Worm (Caenorhabditis elegans) whole organism, L3 larva: ENCODE measurements around the gene vit-1.
A peak's percentile ranks its signal among the peaks of the same experiment; 100 is the strongest.

Source experiments
- R02D3.7 ChIP-seq: fragments of 150-350 bp; optimal IDR thresholded peaks from 2 replicates; lab custom pipeline; 2014; ENCODE audit warnings: missing biosample characterization, missing genetic modification characterization
- aly-2 ChIP-seq: fragments of 150-350 bp; optimal IDR thresholded peaks from 2 replicates; lab custom pipeline; 2014; ENCODE audit warnings: missing biosample characterization, missing genetic modification characterization
- ama-1 ChIP-seq: fragments of 150-350 bp; optimal IDR thresholded peaks from 2 replicates; lab custom pipeline; 2018
- ceh-28 ChIP-seq: fragments of 150-350 bp; optimal IDR thresholded peaks from 2 replicates; lab custom pipeline; 2014; ENCODE audit warnings: missing biosample characterization, missing genetic modification reagents, missing genetic modification characterization
- ceh-82 ChIP-seq: fragments of 150-350 bp; optimal IDR thresholded peaks from 2 replicates; lab custom pipeline; 2014; ENCODE audit warnings: missing biosample characterization, missing genetic modification characterization
- ceh-9 ChIP-seq: sonication (generic microtip); optimal IDR thresholded peaks from 2 replicates; lab custom pipeline; 2018; ENCODE audit warnings: missing biosample characterization, missing genetic modification characterization
- elt-1 ChIP-seq: fragments of 150-350 bp; optimal IDR thresholded peaks from 2 replicates; lab custom pipeline; 2014; ENCODE audit warnings: missing biosample characterization, missing genetic modification characterization
- elt-2 ChIP-seq: sonication (generic microtip); optimal IDR thresholded peaks from 2 replicates; lab custom pipeline; 2016; ENCODE audit warnings: missing genetic modification reagents, mild to moderate bottlenecking, missing genetic modification characterization, missing compliant biosample characterization
- elt-3 ChIP-seq, 3 experiments: fragments of 150-350 bp in 1 of 3; sonication (generic microtip) in 2 of 3; optimal IDR thresholded peaks; 2 replicates in 2 of 3; 4 replicates in 1 of 3; lab custom pipeline; 2014 to 2017; ENCODE audit warnings: missing biosample characterization in 3 of 3, missing genetic modification characterization in 3 of 3
- fkh-10 ChIP-seq: sonication (generic microtip); optimal IDR thresholded peaks from 2 replicates; lab custom pipeline; 2017; ENCODE audit warnings: missing biosample characterization, missing genetic modification reagents, missing genetic modification characterization
- fkh-2 ChIP-seq: fragments of 150-350 bp; optimal IDR thresholded peaks from 2 replicates; lab custom pipeline; 2014; ENCODE audit warnings: missing biosample characterization, missing genetic modification reagents, missing genetic modification characterization
- hmg-11 ChIP-seq: sonication (generic microtip); optimal IDR thresholded peaks from 2 replicates; lab custom pipeline; 2016; ENCODE audit warnings: missing genetic modification characterization, missing compliant biosample characterization
- jun-1 ChIP-seq: fragments of 150-350 bp; optimal IDR thresholded peaks from 2 replicates; lab custom pipeline; 2014; ENCODE audit warnings: missing biosample characterization, missing genetic modification reagents, missing genetic modification characterization
- lin-39 ChIP-seq: fragments of 150-350 bp; optimal IDR thresholded peaks from 2 replicates; lab custom pipeline; 2018; ENCODE audit warnings: missing biosample characterization, missing genetic modification reagents, missing genetic modification characterization
- mdl-1 ChIP-seq: fragments of 150-350 bp; optimal IDR thresholded peaks from 2 replicates; lab custom pipeline; 2014; ENCODE audit warnings: missing biosample characterization, missing genetic modification characterization
- mml-1 ChIP-seq: fragments of 150-350 bp; sonication (generic microtip); optimal IDR thresholded peaks from 3 replicates; lab custom pipeline; 2014; ENCODE audit warnings: missing biosample characterization, missing genetic modification characterization
- nfya-1 ChIP-seq: sonication (generic microtip); optimal IDR thresholded peaks from 2 replicates; lab custom pipeline; 2017; ENCODE audit warnings: missing genetic modification characterization, mild to moderate bottlenecking, missing compliant biosample characterization, antibody characterized with exemption, moderate library complexity; ENCODE audit not compliant: insufficient read depth
- nhr-11 ChIP-seq: fragments of 150-350 bp; optimal IDR thresholded peaks from 2 replicates; lab custom pipeline; 2014; ENCODE audit warnings: missing biosample characterization, missing genetic modification characterization
- nhr-12 ChIP-seq: fragments of 150-350 bp; optimal IDR thresholded peaks from 2 replicates; lab custom pipeline; 2014; ENCODE audit warnings: missing biosample characterization, missing genetic modification characterization
- nhr-25 ChIP-seq: sonication (generic microtip); optimal IDR thresholded peaks from 2 replicates; lab custom pipeline; 2017; ENCODE audit warnings: missing biosample characterization, missing genetic modification characterization
- nhr-28 ChIP-seq: fragments of 150-350 bp; optimal IDR thresholded peaks from 2 replicates; lab custom pipeline; 2014; ENCODE audit warnings: missing biosample characterization, missing genetic modification characterization
- nhr-43 ChIP-seq: sonication (generic microtip); optimal IDR thresholded peaks from 2 replicates; lab custom pipeline; 2016; ENCODE audit warnings: mild to moderate bottlenecking, missing genetic modification characterization, missing compliant biosample characterization; ENCODE audit not compliant: poor library complexity, severe bottlenecking
- nhr-77 ChIP-seq: fragments of 150-350 bp; optimal IDR thresholded peaks from 2 replicates; lab custom pipeline; 2014; ENCODE audit warnings: missing biosample characterization, missing genetic modification characterization
- pha-4 ChIP-seq: fragments of 150-350 bp; optimal IDR thresholded peaks from 2 replicates; lab custom pipeline; 2014; ENCODE audit warnings: missing biosample characterization, missing genetic modification reagents, missing genetic modification characterization
- pqm-1 ChIP-seq: fragments of 150-350 bp; optimal IDR thresholded peaks from 2 replicates; lab custom pipeline; 2017; ENCODE audit warnings: missing biosample characterization, missing genetic modification characterization, inconsistent platforms
- sea-2 ChIP-seq: fragments of 150-350 bp; sonication (generic microtip); optimal IDR thresholded peaks from 4 replicates; lab custom pipeline; 2014; ENCODE audit warnings: missing biosample characterization, missing genetic modification reagents, missing genetic modification characterization
- snpc-4 ChIP-seq: fragments of 150-350 bp; optimal IDR thresholded peaks from 2 replicates; lab custom pipeline; 2014; ENCODE audit warnings: missing biosample characterization, missing genetic modification characterization
- tbx-2 ChIP-seq: sonication (generic microtip); optimal IDR thresholded peaks from 2 replicates; lab custom pipeline; 2016; ENCODE audit warnings: mild to moderate bottlenecking, missing genetic modification characterization, missing compliant biosample characterization
- unc-39 ChIP-seq: sonication (generic microtip); optimal IDR thresholded peaks from 4 replicates; lab custom pipeline; 2017; ENCODE audit warnings: missing biosample characterization, missing genetic modification characterization
- unc-62 ChIP-seq: fragments of 150-350 bp; sonication (generic microtip); optimal IDR thresholded peaks from 4 replicates; lab custom pipeline; 2014; ENCODE audit warnings: missing biosample characterization, missing genetic modification reagents, missing genetic modification characterization
- zag-1 ChIP-seq: fragments of 150-350 bp; optimal IDR thresholded peaks from 2 replicates; lab custom pipeline; 2014; ENCODE audit warnings: missing biosample characterization, missing genetic modification characterization
- ztf-11 ChIP-seq: fragments of 150-350 bp; optimal IDR thresholded peaks from 2 replicates; lab custom pipeline; 2014; ENCODE audit warnings: missing biosample characterization, missing genetic modification characterization
- ztf-4 ChIP-seq: fragments of 150-350 bp; optimal IDR thresholded peaks from 2 replicates; lab custom pipeline; 2014; ENCODE audit warnings: missing biosample characterization, missing genetic modification characterization

Gene vit-1

ce11 chrX:7727601-7728000 is at the start of gene vit-1:
Gene vit-1, plus strand, starts transcription at chrX:7727889.
- TF ChIP-seq mml-1 (tag; lab: Kevin White, UChicago) (no peak), R02D3.7 (tag; lab: Kevin White, UChicago) (no peak), unc-62 (GFP tag; lab: Kevin White, UChicago) (no peak), snpc-4 (no peak), tbx-2 (tag; lab: Kevin White, UChicago) (no peak), pqm-1 (tag; lab: Kevin White, UChicago) (no peak), aly-2 (tag; lab: Kevin White, UChicago) (no peak), ztf-11 (tag; lab: Kevin White, UChicago) (no peak), fkh-2 (tag; lab: Kevin White, UChicago) (no peak), nhr-77 (tag; lab: Kevin White, UChicago) (no peak), ceh-28 (tag; lab: Kevin White, UChicago) (no peak)

DNA sequence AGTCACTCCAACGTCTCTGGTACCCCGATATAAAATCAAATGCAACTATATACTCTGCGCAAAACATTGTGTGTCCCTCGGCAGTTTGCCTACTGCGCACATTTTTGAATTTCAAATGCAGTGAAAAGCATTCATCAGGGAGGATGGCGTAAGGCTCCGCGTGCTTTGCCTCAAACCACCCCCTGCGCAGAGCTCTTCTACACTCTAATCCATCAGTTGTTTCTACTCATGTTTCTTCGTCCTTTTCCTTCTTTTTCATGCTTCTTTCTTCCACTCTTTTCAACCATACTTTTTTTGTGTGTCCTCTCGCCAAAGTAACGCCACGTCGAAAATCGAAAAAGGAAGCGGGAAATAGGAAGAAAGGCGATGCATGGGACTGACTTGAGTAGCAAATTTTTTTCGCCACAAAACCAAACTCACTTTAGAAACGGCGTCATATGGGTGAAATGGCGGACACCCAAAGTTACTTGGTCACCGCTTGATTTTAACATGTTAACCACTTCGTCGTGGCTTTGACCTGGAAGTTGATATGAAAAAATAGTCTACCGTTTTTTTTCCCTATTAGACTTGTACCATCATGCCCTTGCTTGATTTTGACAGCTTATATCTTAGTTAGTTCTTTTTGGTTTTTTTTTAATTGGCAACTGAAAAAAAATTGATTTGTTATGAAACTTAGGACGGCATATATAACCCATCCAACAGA is 49.1 kb upstream of the vit-1 start:
- TF ChIP-seq snpc-4 (peak; percentile 4), aly-2 (tag; lab: Kevin White, UChicago) (no peak), hmg-11 (tag; lab: Kevin White, UChicago) (peak; percentile 20), nfya-1 (peak; percentile 32), lin-39 (tag; lab: Kevin White, UChicago) (peak; percentile 77), fkh-10 (GFP tag; lab: Kevin White, UChicago) (peak; percentile 24), ama-1 (lab: Kevin White, UChicago) (no peak), mdl-1 (no peak)

ce11 chrX:7679835-7680234 is 47.9 kb upstream of the vit-1 start:
- no peak for TF ChIP-seq mml-1 (tag; lab: Kevin White, UChicago)
- TF ChIP-seq fkh-10 (GFP tag; lab: Kevin White, UChicago), result peak; percentile 32

ce11 chrX:7680545-7681330 is 47.0 kb upstream of the vit-1 start, which contains the start of gene stn-2:
Gene stn-2, minus strand, starts transcription at chrX:7680619.
- peak; percentile 16 for TF ChIP-seq nfya-1
- TF ChIP-seq unc-62 (GFP tag; lab: Kevin White, UChicago), result no peak
- TF ChIP-seq lin-39 (tag; lab: Kevin White, UChicago), result peak; percentile 32
- TF ChIP-seq pha-4 (tag; lab: Kevin White, UChicago), result peak; percentile 20
- TF ChIP-seq nhr-43 (tag; lab: Kevin White, UChicago), result peak; percentile 56
- peak; percentile 24 for TF ChIP-seq elt-2 (tag; lab: Kevin White, UChicago)
- no peak for TF ChIP-seq nhr-11
- TF ChIP-seq, all 47 proteins: peak for 5

- TF ChIP-seq unc-62 (GFP tag; lab: Kevin White, UChicago) (peak; percentile 65), pha-4 (tag; lab: Kevin White, UChicago) (peak; percentile 55), aly-2 (tag; lab: Kevin White, UChicago) (no peak), lin-39 (tag; lab: Kevin White, UChicago) (peak; percentile 69), ceh-28 (tag; lab: Kevin White, UChicago) (peak; percentile 75), hmg-11 (tag; lab: Kevin White, UChicago) (peak; percentile 44), sea-2 (GFP tag; lab: Kevin White, UChicago) (peak; percentile 46), nfya-1 (peak; percentile 65), nhr-28 (tag; lab: Kevin White, UChicago) (no peak), elt-1 (tag; lab: Kevin White, UChicago) (peak; percentile 25)
Observed at ce11 chrX:7681965-7682946, 45.4 kb upstream of the vit-1 start, which contains the start of gene unc-18. Gene unc-18, plus strand, starts transcription at chrX:7682896.

- TF ChIP-seq zag-1 (tag; lab: Kevin White, UChicago) (no peak), nhr-25 (tag; lab: Kevin White, UChicago) (no peak), mdl-1 (no peak), ztf-11 (tag; lab: Kevin White, UChicago) (no peak), nhr-28 (tag; lab: Kevin White, UChicago) (no peak), nhr-12 (no peak), fkh-2 (tag; lab: Kevin White, UChicago) (no peak), lin-39 (tag; lab: Kevin White, UChicago) (no peak), unc-39 (no peak), ceh-28 (tag; lab: Kevin White, UChicago) (no peak), elt-2 (tag; lab: Kevin White, UChicago) (no peak), ceh-82 (tag; lab: Kevin White, UChicago) (no peak), elt-1 (tag; lab: Kevin White, UChicago) (no peak), jun-1 (tag; lab: Kevin White, UChicago) (no peak), fkh-10 (GFP tag; lab: Kevin White, UChicago) (no peak), elt-3 (tag; optimal IDR thresholded peaks at IDR 0.05; lab: Kevin White, UChicago) (no peak), sea-2 (GFP tag; lab: Kevin White, UChicago) (no peak), ceh-9 (tag; lab: Kevin White, UChicago) (no peak), ztf-4 (tag; lab: Kevin White, UChicago) (no peak), ama-1 (lab: Kevin White, UChicago) (no peak)
Observed at ce11 chrX:7689119-7689518, 38.6 kb upstream of the vit-1 start, which contains the start of gene clik-2. Gene clik-2, minus strand, starts transcription at chrX:7689219.
